Worm (Caenorhabditis elegans) whole organism, mixed stage, embryonic: ENCODE results near the gene rde-8.

Experiments
- elt-1 ChIP-seq: sonication (generic microtip); optimal IDR thresholded peaks from 2 replicates; lab custom pipeline; 2017; ENCODE audit warnings: missing genetic modification characterization, mild to moderate bottlenecking, missing compliant biosample characterization, antibody characterized with exemption, moderate library complexity, borderline replicate concordance; ENCODE audit not compliant: insufficient read depth
- elt-3 ChIP-seq: fragments of 150-350 bp; optimal IDR thresholded peaks from 2 replicates; lab custom pipeline; 2014; ENCODE audit warnings: missing biosample characterization, missing genetic modification characterization
- nhr-28 ChIP-seq: fragments of 150-350 bp; optimal IDR thresholded peaks from 2 replicates; lab custom pipeline; 2014; ENCODE audit warnings: missing biosample characterization, missing genetic modification characterization
- snpc-4 ChIP-seq: fragments of 150-350 bp; optimal IDR thresholded peaks from 2 replicates; lab custom pipeline; 2014; ENCODE audit warnings: missing biosample characterization, missing genetic modification characterization
- tbx-8 ChIP-seq: fragments of 200-800 bp; sonication (Bioruptor generic); optimal IDR thresholded peaks from 2 replicates; lab custom pipeline; 2018; ENCODE audit warnings: mild to moderate bottlenecking, missing genetic modification characterization, moderate library complexity, missing compliant biosample characterization

- TF ChIP-seq nhr-28 (tag; lab: Kevin White, UChicago) = no peak
- no peak for TF ChIP-seq tbx-8 (GFP tag; lab: Kevin White, UChicago)
- TF ChIP-seq elt-1 (tag; lab: Kevin White, UChicago) = no peak
- TF ChIP-seq elt-3 (tag; lab: Kevin White, UChicago) = no peak
- TF ChIP-seq snpc-4 (tag; lab: Kevin White, UChicago) = no peak
These were observed 19.7 kb downstream of the rde-8 start, which contains the start of gene Y43B11AR.3 for ce11 chrIV:7083382-7083784.
